Worm (Caenorhabditis elegans): Measurements from ENCODE around the gene gtf-2E2.

The gtf-2E2 gene

DNA sequence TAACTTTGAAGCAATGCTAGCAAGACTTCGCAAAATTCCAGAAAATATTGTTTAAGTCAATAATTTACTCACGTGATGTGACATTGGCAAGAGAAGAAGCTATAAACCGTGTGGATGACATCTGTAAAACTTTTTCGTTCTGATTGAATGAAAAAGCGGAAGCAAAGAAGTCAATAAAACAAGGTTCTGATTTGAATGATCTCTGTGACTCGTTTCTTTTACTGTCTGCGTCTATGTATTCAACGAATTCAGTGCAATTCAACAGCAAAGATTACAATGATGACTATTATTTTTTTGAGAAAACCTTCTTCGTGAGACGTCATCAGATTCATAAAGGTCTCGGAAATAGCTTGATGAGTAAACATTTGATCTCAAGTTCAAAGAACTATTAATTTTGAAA, 49.5 kb downstream of the gtf-2E2 start, which contains the start of gene hacl-1 (continued):
- TF ChIP-seq aly-2 (tag; optimal IDR thresholded peaks at IDR 0.05) (no peak), ceh-16 (tag; optimal IDR thresholded peaks at IDR 0.05) (no peak), nhr-237 (tag; optimal IDR thresholded peaks at IDR 0.05) (no peak), lin-15B (tag; optimal IDR thresholded peaks at IDR 0.05) (no peak), elt-1 (tag; optimal IDR thresholded peaks at IDR 0.05) (no peak), zag-1 (tag; optimal IDR thresholded peaks at IDR 0.05) (no peak), ceh-9 (tag; optimal IDR thresholded peaks at IDR 0.05) (no peak), nhr-76 (tag; optimal IDR thresholded peaks at IDR 0.05) (no peak), jun-1 (tag; optimal IDR thresholded peaks at IDR 0.05) (peak; percentile 4), eor-1 (tag; optimal IDR thresholded peaks at IDR 0.05) (no peak), skn-1 (tag; optimal IDR thresholded peaks at IDR 0.05) (no peak)
